Fruit fly (Drosophila melanogaster): ENCODE data around the gene CG5866.

The CG5866 gene

dm6 chr3R:17425417-17425915 lies 9.9 kb downstream of the CG5866 start, which contains the start of gene cysu:
cysu (plus strand) TSS chr3R:17425768.
- no peak for TF ChIP-seq CG8632 (GFP tag; optimal IDR thresholded peaks at IDR 0.05)
- TF ChIP-seq CG8119 (GFP tag; IDR thresholded peaks at IDR 0.05), result 0 out of 3 replicates have a peak, but pooled peaks have one; percentile 19
- TF ChIP-seq svp (GFP tag), result peak; percentile 35
- TF ChIP-seq CG9139 (GFP tag; optimal IDR thresholded peaks at IDR 0.05), result no peak

- TF ChIP-seq CG6163 (GFP tag; IDR thresholded peaks at IDR 0.05), result no peak
- no peak for TF ChIP-seq salr (GFP tag; optimal IDR thresholded peaks at IDR 0.05)
- TF ChIP-seq Gug (GFP tag; IDR thresholded peaks at IDR 0.05), result no peak
- no peak for TF ChIP-seq CG6854 (GFP tag; optimal IDR thresholded peaks at IDR 0.05)
- no peak for TF ChIP-seq CG3032 (tag; optimal IDR thresholded peaks at IDR 0.05)
- no peak for TF ChIP-seq CG31627 (GFP tag; optimal IDR thresholded peaks at IDR 0.05)
- no peak for TF ChIP-seq net (GFP tag; optimal IDR thresholded peaks at IDR 0.05)
- no peak for TF ChIP-seq CG16779 (tag; optimal IDR thresholded peaks at IDR 0.05)
- no peak for TF ChIP-seq fd59A (GFP tag; optimal IDR thresholded peaks at IDR 0.05)
- TF ChIP-seq fd85E (GFP tag; optimal IDR thresholded peaks at IDR 0.05), result no peak
- no peak for TF ChIP-seq CG10631 (GFP tag; optimal IDR thresholded peaks at IDR 0.05)
- no peak for TF ChIP-seq CG6276 (GFP tag; optimal IDR thresholded peaks at IDR 0.05)
- no peak for TF ChIP-seq spab (GFP tag; optimal IDR thresholded peaks at IDR 0.05)
- no peak for TF ChIP-seq CG11294 (GFP tag; IDR thresholded peaks at IDR 0.05)
- TF ChIP-seq Lpt (GFP tag; optimal IDR thresholded peaks at IDR 0.05), result no peak
- no peak for TF ChIP-seq CG11762 (GFP tag; optimal IDR thresholded peaks at IDR 0.05; ENCODE audit: insufficient read depth)
- TF ChIP-seq topi (GFP tag; optimal IDR thresholded peaks at IDR 0.05), result no peak
Observed at dm6 chr3R:17426265-17426664, 10.7 kb downstream of the CG5866 start.

- TF ChIP-seq CG8632 (GFP tag; optimal IDR thresholded peaks at IDR 0.05) (no peak), Sox14 (GFP tag; optimal IDR thresholded peaks at IDR 0.05) (no peak), acj6 (GFP tag; optimal IDR thresholded peaks at IDR 0.05) (no peak), Eip78C (GFP tag) (no peak), dac (GFP tag; optimal IDR thresholded peaks at IDR 0.05) (peak; percentile 35), CG16779 (tag; optimal IDR thresholded peaks at IDR 0.05) (no peak), OdsH (GFP tag; optimal IDR thresholded peaks at IDR 0.05) (peak; percentile 37), Gug (GFP tag; IDR thresholded peaks at IDR 0.05) (peak; percentile 40; the same call in 1 of the 2 replicates), cyc (GFP tag; optimal IDR thresholded peaks at IDR 0.05) (no peak), CG34406 (GFP tag; optimal IDR thresholded peaks at IDR 0.05) (no peak), spab (GFP tag; optimal IDR thresholded peaks at IDR 0.05) (no peak), Eip75B (GFP tag; optimal IDR thresholded peaks at IDR 0.05) (no peak), Lpt (GFP tag; optimal IDR thresholded peaks at IDR 0.05) (peak; percentile 17), Sox15 (GFP tag; optimal IDR thresholded peaks at IDR 0.05) (no peak), Hr38 (GFP tag; optimal IDR thresholded peaks at IDR 0.05) (no peak), esn (GFP tag; optimal IDR thresholded peaks at IDR 0.05) (no peak), svp (GFP tag) (no peak), lz (GFP tag; optimal IDR thresholded peaks at IDR 0.05) (no peak), CG8119 (GFP tag; IDR thresholded peaks at IDR 0.05) (peak; percentile 55; the same call in 2 of the 3 replicates), Met (GFP tag; optimal IDR thresholded peaks at IDR 0.05) (no peak), CG6276 (GFP tag; optimal IDR thresholded peaks at IDR 0.05) (peak; percentile 53), CG4318 (GFP tag; optimal IDR thresholded peaks at IDR 0.05) (peak; percentile 27), Eip93F (GFP tag; optimal IDR thresholded peaks at IDR 0.05) (no peak), CG6854 (GFP tag; optimal IDR thresholded peaks at IDR 0.05) (no peak), Ets21C (GFP tag; optimal IDR thresholded peaks at IDR 0.05) (no peak), fkh (GFP tag; optimal IDR thresholded peaks at IDR 0.05) (no peak), dsx (GFP tag; optimal IDR thresholded peaks at IDR 0.05; ENCODE audit: poor library complexity, severe bottlenecking) (no peak), Hr4 (GFP tag; optimal IDR thresholded peaks at IDR 0.05) (peak; percentile 75), fd59A (GFP tag; optimal IDR thresholded peaks at IDR 0.05) (no peak), fd85E (GFP tag; optimal IDR thresholded peaks at IDR 0.05) (no peak), CG3032 (tag; optimal IDR thresholded peaks at IDR 0.05) (no peak), CG31627 (GFP tag; optimal IDR thresholded peaks at IDR 0.05) (no peak), CG15336 (GFP tag; IDR thresholded peaks at IDR 0.05) (peak; percentile 69), topi (GFP tag; optimal IDR thresholded peaks at IDR 0.05) (no peak), CG6792 (GFP tag; optimal IDR thresholded peaks at IDR 0.05) (no peak), CG1621 (tag; optimal IDR thresholded peaks at IDR 0.05) (no peak), CG9139 (GFP tag; optimal IDR thresholded peaks at IDR 0.05) (no peak), net (GFP tag; optimal IDR thresholded peaks at IDR 0.05) (peak; percentile 23), CG10669 (GFP tag; optimal IDR thresholded peaks at IDR 0.05) (no peak), CG6808 (GFP tag; optimal IDR thresholded peaks at IDR 0.05) (no peak), CG11902 (GFP tag; optimal IDR thresholded peaks at IDR 0.05) (no peak)
Observed at dm6 chr3R:17430481-17430880, 14.9 kb downstream of the CG5866 start.
